Worm (Caenorhabditis elegans): ENCODE results near the gene C35B1.2.
A peak's percentile ranks its signal among the peaks of the same experiment; 100 is the strongest.

The C35B1.2 gene

ce11 chrIV:4049398-4049998 lies 36.5 kb upstream of the C35B1.2 start, which contains the start of gene pcn-1 (continued):
- TF ChIP-seq hlh-1 (tag; optimal IDR thresholded peaks at IDR 0.05) (peak; percentile 1), cnd-1 (tag; optimal IDR thresholded peaks at IDR 0.05) (peak; percentile 33), ztf-11 (tag; optimal IDR thresholded peaks at IDR 0.05) (no peak)

ce11 chrIV:4051539-4051938 lies 34.5 kb upstream of the C35B1.2 start, which contains the start of gene wrt-5:
TSS of gene wrt-5 (minus strand) at chrIV:4051639.
- TF ChIP-seq ces-1 (GFP tag; optimal IDR thresholded peaks at IDR 0.05) (no peak), cnd-1 (tag; optimal IDR thresholded peaks at IDR 0.05) (no peak), nhr-76 (tag; optimal IDR thresholded peaks at IDR 0.05) (no peak), unc-39 (tag; optimal IDR thresholded peaks at IDR 0.05) (no peak)

DNA sequence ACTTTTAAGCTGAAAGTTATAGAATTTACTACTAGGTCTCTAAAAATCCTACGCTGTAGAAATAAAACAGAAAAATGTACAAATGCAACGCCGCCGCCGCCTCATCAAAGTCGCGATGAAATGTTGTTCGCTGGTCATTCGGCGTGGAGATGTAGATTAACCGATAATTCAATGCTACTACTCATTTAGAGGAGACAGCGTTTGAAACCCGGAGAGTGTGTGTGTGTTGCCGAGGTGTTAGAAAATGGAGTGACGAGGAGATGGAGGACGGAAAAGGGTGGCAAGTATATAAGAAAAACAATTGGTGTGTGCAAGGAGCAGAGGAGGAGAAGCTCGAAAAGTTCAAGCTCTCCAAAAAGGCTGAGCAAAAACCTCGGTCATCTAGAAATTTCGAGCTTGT lies 33.7 kb upstream of the C35B1.2 start:
- TF ChIP-seq lin-32 (GFP tag; optimal IDR thresholded peaks at IDR 0.05): no peak
- TF ChIP-seq ceh-43 (GFP tag; optimal IDR thresholded peaks at IDR 0.05): no peak
- TF ChIP-seq ces-1 (GFP tag; optimal IDR thresholded peaks at IDR 0.05): peak; percentile 82
- no peak for TF ChIP-seq ham-2 (GFP tag; optimal IDR thresholded peaks at IDR 0.05)
- no peak for TF ChIP-seq pha-4 (tag; optimal IDR thresholded peaks at IDR 0.05)

DNA sequence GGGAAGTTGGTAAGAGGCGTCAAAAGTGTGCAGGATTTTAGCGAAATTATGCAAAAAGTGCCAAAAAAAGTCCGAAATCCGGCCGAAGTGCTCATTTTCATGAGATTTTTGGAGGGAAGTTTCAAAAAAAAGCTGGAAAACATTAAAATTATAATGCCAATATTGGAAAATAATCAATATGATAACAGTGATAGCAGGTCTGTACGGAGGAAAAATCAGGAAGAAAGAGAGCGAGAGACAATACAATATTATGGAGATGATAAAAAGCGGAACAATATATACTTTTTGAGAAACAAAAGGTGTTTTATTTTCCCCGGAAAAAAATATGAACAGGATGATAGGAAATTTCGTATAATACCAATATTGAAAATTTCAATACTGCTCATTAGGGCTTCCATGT lies 32.6 kb upstream of the C35B1.2 start:
- no peak for TF ChIP-seq ceh-83 (GFP tag; optimal IDR thresholded peaks at IDR 0.05)
- no peak for TF ChIP-seq unc-39 (tag; optimal IDR thresholded peaks at IDR 0.05)
- TF ChIP-seq elt-3 (tag; optimal IDR thresholded peaks at IDR 0.05): no peak
- no peak for TF ChIP-seq nhr-28 (tag; optimal IDR thresholded peaks at IDR 0.05)
- no peak for TF ChIP-seq hlh-1 (tag; optimal IDR thresholded peaks at IDR 0.05)
- no peak for TF ChIP-seq unc-62 (GFP tag; optimal IDR thresholded peaks at IDR 0.05)
- TF ChIP-seq lsy-2 (tag; optimal IDR thresholded peaks at IDR 0.05): no peak
- no peak for TF ChIP-seq ces-1 (GFP tag; optimal IDR thresholded peaks at IDR 0.05)
- no peak for TF ChIP-seq nhr-76 (tag; optimal IDR thresholded peaks at IDR 0.05)

- no peak for TF ChIP-seq mep-1 (tag; optimal IDR thresholded peaks at IDR 0.05)
- no peak for TF ChIP-seq nhr-12 (tag; optimal IDR thresholded peaks at IDR 0.05)
- no peak for TF ChIP-seq lin-32 (GFP tag; optimal IDR thresholded peaks at IDR 0.05)
- peak; percentile 30 for TF ChIP-seq unc-62 (GFP tag; optimal IDR thresholded peaks at IDR 0.05)
- peak; percentile 30 for TF ChIP-seq unc-120 (tag; optimal IDR thresholded peaks at IDR 0.05; ENCODE audit: poor library complexity, severe bottlenecking)
- no peak for TF ChIP-seq unc-39 (tag; optimal IDR thresholded peaks at IDR 0.05)
- no peak for TF ChIP-seq lin-13 (tag; optimal IDR thresholded peaks at IDR 0.05)
- TF ChIP-seq tbx-8 (GFP tag; optimal IDR thresholded peaks at IDR 0.05): no peak
- TF ChIP-seq blmp-1 (tag; optimal IDR thresholded peaks at IDR 0.05): no peak
- no peak for TF ChIP-seq mab-5 (tag; optimal IDR thresholded peaks at IDR 0.05)
- TF ChIP-seq pha-4 (tag; optimal IDR thresholded peaks at IDR 0.05): no peak
- peak; percentile 84 for TF ChIP-seq hlh-1 (tag; optimal IDR thresholded peaks at IDR 0.05)
- TF ChIP-seq nhr-2 (tag; optimal IDR thresholded peaks at IDR 0.05): no peak
- TF ChIP-seq nhr-76 (tag; optimal IDR thresholded peaks at IDR 0.05): no peak
These were observed 30.7 kb upstream of the C35B1.2 start for ce11 chrIV:4055297-4055696.

ce11 chrIV:4063573-4063972 lies 22.4 kb upstream of the C35B1.2 start, which contains the start of gene ilys-6:
TSS of gene ilys-6 (minus strand) at chrIV:4063673.
- TF ChIP-seq unc-120 (tag; optimal IDR thresholded peaks at IDR 0.05; ENCODE audit: poor library complexity, severe bottlenecking): no peak
- TF ChIP-seq mep-1 (tag; optimal IDR thresholded peaks at IDR 0.05): no peak
- TF ChIP-seq elt-3 (tag; optimal IDR thresholded peaks at IDR 0.05): no peak
- TF ChIP-seq ces-1 (GFP tag; optimal IDR thresholded peaks at IDR 0.05): no peak
- TF ChIP-seq ceh-43 (GFP tag; optimal IDR thresholded peaks at IDR 0.05): no peak
- TF ChIP-seq blmp-1 (tag; optimal IDR thresholded peaks at IDR 0.05): no peak
- TF ChIP-seq zip-8 (tag; optimal IDR thresholded peaks at IDR 0.05): no peak
- no peak for TF ChIP-seq unc-39 (tag; optimal IDR thresholded peaks at IDR 0.05)
- TF ChIP-seq ceh-83 (GFP tag; optimal IDR thresholded peaks at IDR 0.05): no peak
- no peak for TF ChIP-seq mls-2 (tag; optimal IDR thresholded peaks at IDR 0.05)
- no peak for TF ChIP-seq snpc-4 (tag; optimal IDR thresholded peaks at IDR 0.05)
- TF ChIP-seq nhr-76 (tag; optimal IDR thresholded peaks at IDR 0.05): no peak

- no peak for TF ChIP-seq bed-3 (GFP tag; optimal IDR thresholded peaks at IDR 0.05)
- no peak for TF ChIP-seq nhr-76 (tag; optimal IDR thresholded peaks at IDR 0.05)
- TF ChIP-seq ham-2 (GFP tag; optimal IDR thresholded peaks at IDR 0.05): no peak
- TF ChIP-seq pha-4 (tag; optimal IDR thresholded peaks at IDR 0.05): no peak
- no peak for TF ChIP-seq sptf-1 (tag; optimal IDR thresholded peaks at IDR 0.05)
- no peak for TF ChIP-seq ceh-39 (tag; optimal IDR thresholded peaks at IDR 0.05)
- TF ChIP-seq M03D4.4 (tag; optimal IDR thresholded peaks at IDR 0.05): no peak
- no peak for TF ChIP-seq mls-2 (tag; optimal IDR thresholded peaks at IDR 0.05)
- TF ChIP-seq nhr-28 (tag; optimal IDR thresholded peaks at IDR 0.05): no peak
- TF ChIP-seq drap-1 (GFP tag; optimal IDR thresholded peaks at IDR 0.05): no peak
- no peak for TF ChIP-seq sem-2 (GFP tag; optimal IDR thresholded peaks at IDR 0.05)
- TF ChIP-seq lin-32 (GFP tag; optimal IDR thresholded peaks at IDR 0.05): no peak
- TF ChIP-seq nhr-12 (tag; optimal IDR thresholded peaks at IDR 0.05): no peak
These were observed 18.7 kb upstream of the C35B1.2 start for ce11 chrIV:4067336-4067735.
